Worm (Caenorhabditis elegans) whole organism, young adult: ENCODE results near the gene T25C12.3.
A peak's percentile ranks its signal among the peaks of the same experiment; 100 is the strongest.

ENCODE experiments used
- B0261.1 ChIP-seq: sonication (generic microtip); optimal IDR thresholded peaks from 2 replicates; lab custom pipeline; 2016; ENCODE audit warnings: mild to moderate bottlenecking, missing genetic modification characterization, moderate library complexity, missing compliant biosample characterization
- B0336.3 ChIP-seq: fragments of 200-800 bp; sonication (Bioruptor generic); IDR thresholded peaks from 2 replicates; pipeline ENCODE4 v1.3.6; 2022; ENCODE audit warnings: missing genetic modification characterization, missing compliant biosample characterization
- C06A6.2 ChIP-seq: fragments of 200-800 bp; sonication (Bioruptor generic); conservative IDR thresholded peaks from 2 replicates; pipeline ENCODE4 v1.3.6; 2022; ENCODE audit warnings: missing genetic modification characterization, missing compliant biosample characterization
- D2030.7 ChIP-seq: fragments of 200-800 bp; sonication (Bioruptor generic); IDR thresholded peaks from 2 replicates; pipeline ENCODE4 v1.3.6; 2022; ENCODE audit warnings: missing genetic modification reagents, missing genetic modification characterization, missing compliant biosample characterization
- F10E7.11 ChIP-seq: sonication (generic microtip); optimal IDR thresholded peaks from 2 replicates; lab custom pipeline; 2017; ENCODE audit warnings: mild to moderate bottlenecking, missing genetic modification characterization, moderate library complexity, missing compliant biosample characterization
- K12H6.12 ChIP-seq: fragments of 200-800 bp; sonication (Bioruptor generic); optimal IDR thresholded peaks from 2 replicates; lab custom pipeline; 2018; ENCODE audit warnings: mild to moderate bottlenecking, missing genetic modification characterization, missing compliant biosample characterization
- T07F8.4 ChIP-seq: sonication (generic microtip); optimal IDR thresholded peaks from 2 replicates; lab custom pipeline; 2016; ENCODE audit warnings: mild to moderate bottlenecking, missing genetic modification characterization, moderate library complexity, missing compliant biosample characterization
- Y53G8AR.9 ChIP-seq: fragments of 200-800 bp; sonication (Bioruptor generic); conservative IDR thresholded peaks from 2 replicates; pipeline ENCODE4 v1.3.6; 2022; ENCODE audit warnings: missing genetic modification reagents, missing genetic modification characterization, missing compliant biosample characterization
- Y56A3A.18 ChIP-seq: fragments of 200-800 bp; sonication (Bioruptor generic); IDR thresholded peaks from 2 replicates; pipeline ENCODE4 v1.3.6; 2022; ENCODE audit warnings: missing genetic modification reagents, missing genetic modification characterization, missing compliant biosample characterization
- ZK185.1 ChIP-seq: sonication (generic microtip); optimal IDR thresholded peaks from 2 replicates; lab custom pipeline; 2016; ENCODE audit warnings: mild to moderate bottlenecking, missing genetic modification characterization, missing compliant biosample characterization; ENCODE audit not compliant: poor library complexity, severe bottlenecking
- akir-1 ChIP-seq: fragments of 200-800 bp; sonication (Bioruptor generic); optimal IDR thresholded peaks from 2 replicates; lab custom pipeline; 2018; ENCODE audit warnings: mild to moderate bottlenecking, missing genetic modification characterization, moderate library complexity, missing compliant biosample characterization
- aptf-2 ChIP-seq: fragments of 200-800 bp; sonication (Bioruptor generic); conservative IDR thresholded peaks from 2 replicates; pipeline ENCODE4 v1.3.6; 2022; ENCODE audit warnings: missing genetic modification reagents, missing genetic modification characterization, missing compliant biosample characterization
- atf-7 ChIP-seq: sonication (generic microtip); optimal IDR thresholded peaks from 2 replicates; lab custom pipeline; 2017; ENCODE audit warnings: mild to moderate bottlenecking, missing genetic modification characterization, missing compliant biosample characterization
- cebp-1 ChIP-seq, 2 experiments: fragments of 200-800 bp in 1 of 2; sonication (Bioruptor generic) in 1 of 2; sonication (generic microtip) in 1 of 2; IDR thresholded peaks in 1 of 2; optimal IDR thresholded peaks in 1 of 2; 2 replicates each; pipeline versions ENCODE4 v1.3.6 to Lab custom; 2017 to 2022; ENCODE audit warnings: missing compliant biosample characterization in 2 of 2, missing genetic modification characterization in 2 of 2, mild to moderate bottlenecking in 1 of 2, missing genetic modification reagents in 1 of 2, moderate library complexity in 1 of 2
- ceh-27 ChIP-seq: fragments of 200-800 bp; sonication (Bioruptor generic); optimal IDR thresholded peaks from 2 replicates; lab custom pipeline; 2018; ENCODE audit warnings: mild to moderate bottlenecking, missing genetic modification characterization, moderate library complexity, missing compliant biosample characterization
- ceh-40 ChIP-seq: fragments of 200-800 bp; sonication (Bioruptor generic); IDR thresholded peaks from 2 replicates; pipeline ENCODE4 v1.3.6; 2022; ENCODE audit warnings: missing genetic modification characterization, missing compliant biosample characterization
- ceh-91 ChIP-seq: fragments of 200-800 bp; sonication (Bioruptor generic); IDR thresholded peaks from 2 replicates; pipeline ENCODE4 v1.3.6; 2022; ENCODE audit warnings: missing genetic modification reagents, missing genetic modification characterization, missing compliant biosample characterization
- chd-7 ChIP-seq: sonication (generic microtip); optimal IDR thresholded peaks from 2 replicates; lab custom pipeline; 2016; ENCODE audit warnings: mild to moderate bottlenecking, missing genetic modification characterization, moderate library complexity, missing compliant biosample characterization
- dox-1 ChIP-seq: fragments of 200-800 bp; sonication (Bioruptor generic); IDR thresholded peaks from 2 replicates; pipeline ENCODE4 v1.3.6; 2022; ENCODE audit warnings: missing genetic modification reagents, missing genetic modification characterization, missing compliant biosample characterization
- dpl-1 ChIP-seq: fragments of 150-350 bp; optimal IDR thresholded peaks from 2 replicates; lab custom pipeline; 2014; ENCODE audit warnings: missing biosample characterization, missing genetic modification reagents, missing genetic modification characterization
- egrh-3 ChIP-seq: fragments of 200-800 bp; sonication (Bioruptor generic); IDR thresholded peaks from 2 replicates; pipeline ENCODE4 v1.3.6; 2022; ENCODE audit warnings: missing genetic modification reagents, missing genetic modification characterization, missing compliant biosample characterization
- hlh-12 ChIP-seq: sonication (generic microtip); optimal IDR thresholded peaks from 2 replicates; lab custom pipeline; 2016; ENCODE audit warnings: missing genetic modification characterization, missing compliant biosample characterization
- hmg-1.2 ChIP-seq: fragments of 200-800 bp; sonication (Bioruptor generic); IDR thresholded peaks from 2 replicates; pipeline ENCODE4 v1.3.6; 2022; ENCODE audit warnings: missing genetic modification reagents, missing genetic modification characterization, missing compliant biosample characterization
- hmg-20 ChIP-seq: fragments of 200-800 bp; sonication (Bioruptor generic); IDR thresholded peaks from 2 replicates; pipeline ENCODE4 v1.3.6; 2022; ENCODE audit warnings: missing genetic modification reagents, missing genetic modification characterization, missing compliant biosample characterization
- hsf-1 ChIP-seq: fragments of 200-800 bp; sonication (Bioruptor generic); IDR thresholded peaks from 2 replicates; pipeline ENCODE4 v1.3.6; 2022; ENCODE audit warnings: missing genetic modification reagents, missing genetic modification characterization, missing compliant biosample characterization
- lag-1 ChIP-seq: fragments of 200-800 bp; sonication (Bioruptor generic); IDR thresholded peaks from 2 replicates; pipeline ENCODE4 v1.3.6; 2022; ENCODE audit warnings: missing genetic modification reagents, missing genetic modification characterization, missing compliant biosample characterization
- let-526 ChIP-seq: fragments of 200-800 bp; sonication (Bioruptor generic); IDR thresholded peaks from 2 replicates; pipeline ENCODE4 v1.3.6; 2022; ENCODE audit warnings: missing genetic modification reagents, missing genetic modification characterization, missing compliant biosample characterization
- let-607 ChIP-seq, 2 experiments: fragments of 200-800 bp in 1 of 2; sonication (Bioruptor generic) in 1 of 2; sonication (generic microtip) in 1 of 2; optimal IDR thresholded peaks; 2 replicates each; lab custom pipeline; 2016 to 2018; ENCODE audit warnings: mild to moderate bottlenecking in 2 of 2, missing compliant biosample characterization in 2 of 2, missing genetic modification characterization in 2 of 2, moderate library complexity in 2 of 2, missing genotype in 1 of 2
- lin-26 ChIP-seq: fragments of 200-800 bp; sonication (Bioruptor generic); IDR thresholded peaks from 2 replicates; pipeline ENCODE4 v1.3.6; 2022; ENCODE audit warnings: missing genetic modification reagents, missing genetic modification characterization, missing compliant biosample characterization
- lin-35 ChIP-seq, 3 experiments: fragments of 150-350 bp in 2 of 3; sonication (generic microtip) in 1 of 3; optimal IDR thresholded peaks; 2 replicates each; lab custom pipeline; 2014 to 2018; ENCODE audit warnings: missing biosample characterization in 3 of 3, missing genetic modification characterization in 3 of 3, missing genetic modification reagents in 3 of 3
- lin-40 ChIP-seq: sonication (generic microtip); optimal IDR thresholded peaks from 2 replicates; lab custom pipeline; 2016; ENCODE audit warnings: missing genetic modification characterization, mild to moderate bottlenecking, missing compliant biosample characterization, missing genotype, missing genetic modification reagents
- madf-10 ChIP-seq: sonication (generic microtip); optimal IDR thresholded peaks from 2 replicates; lab custom pipeline; 2016; ENCODE audit warnings: mild to moderate bottlenecking, missing genetic modification characterization, missing compliant biosample characterization
- mcd-1 ChIP-seq: fragments of 200-800 bp; sonication (Bioruptor generic); IDR thresholded peaks from 2 replicates; pipeline ENCODE4 v1.3.6; 2022; ENCODE audit warnings: missing genetic modification reagents, missing genetic modification characterization, missing compliant biosample characterization
- mxl-1 ChIP-seq: sonication (generic microtip); optimal IDR thresholded peaks from 2 replicates; lab custom pipeline; 2016; ENCODE audit warnings: missing genetic modification characterization, missing compliant biosample characterization
- nfyb-1 ChIP-seq: fragments of 200-800 bp; sonication (Bioruptor generic); IDR thresholded peaks from 2 replicates; pipeline ENCODE4 v1.3.6; 2022; ENCODE audit warnings: missing genetic modification reagents, missing genetic modification characterization, missing compliant biosample characterization
- nhr-120 ChIP-seq: fragments of 200-800 bp; sonication (Bioruptor generic); IDR thresholded peaks from 2 replicates; pipeline ENCODE4 v1.3.6; 2022; ENCODE audit warnings: missing genetic modification characterization, missing compliant biosample characterization
- nhr-80 ChIP-seq: sonication (generic microtip); optimal IDR thresholded peaks from 2 replicates; lab custom pipeline; 2016; ENCODE audit warnings: missing genetic modification characterization, missing compliant biosample characterization
- pbrm-1 ChIP-seq: fragments of 200-800 bp; sonication (Bioruptor generic); IDR thresholded peaks from 2 replicates; pipeline ENCODE4 v1.3.6; 2022; ENCODE audit warnings: missing genetic modification reagents, missing genetic modification characterization, missing compliant biosample characterization
- pha-4 ChIP-seq: fragments of 150-350 bp; sonication (generic microtip); optimal IDR thresholded peaks from 2 replicates; lab custom pipeline; 2014; ENCODE audit warnings: missing biosample characterization, missing genetic modification reagents, missing genetic modification characterization
- snpc-1.3 ChIP-seq: sonication (generic microtip); optimal IDR thresholded peaks from 2 replicates; lab custom pipeline; 2017; ENCODE audit warnings: missing genetic modification characterization, mild to moderate bottlenecking, missing compliant biosample characterization, antibody characterized with exemption, moderate library complexity, missing genotype, missing genetic modification reagents; ENCODE audit not compliant: insufficient read depth
- zfh-2 ChIP-seq: fragments of 200-800 bp; sonication (Bioruptor generic); conservative IDR thresholded peaks from 2 replicates; pipeline ENCODE4 v1.3.6; 2022; ENCODE audit warnings: missing genetic modification reagents, missing genetic modification characterization, missing compliant biosample characterization
- ztf-26 ChIP-seq: sonication (generic microtip); optimal IDR thresholded peaks from 2 replicates; lab custom pipeline; 2017; ENCODE audit warnings: missing genetic modification characterization, missing compliant biosample characterization

T25C12.3 gene

DNA sequence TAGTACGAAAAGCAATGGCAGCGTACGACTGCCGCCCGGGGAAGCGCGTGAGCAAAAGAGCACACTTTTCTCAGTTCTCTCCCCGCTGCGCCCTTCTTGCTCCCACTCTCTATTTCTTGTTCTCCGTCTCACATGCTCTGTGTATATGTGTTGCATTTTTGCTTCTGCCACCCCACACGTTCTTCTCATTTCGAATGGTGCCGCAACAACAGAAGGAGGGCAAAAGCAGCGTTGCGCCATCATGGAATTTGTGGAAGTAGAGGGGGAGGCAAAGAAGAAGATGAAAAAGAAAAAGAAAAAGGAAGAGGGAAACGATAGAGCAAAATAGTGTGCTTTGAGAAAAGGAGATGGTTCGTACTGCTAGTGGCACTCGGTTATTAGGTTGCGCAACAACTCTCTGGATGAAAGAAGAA lies 32.5 kb downstream of the T25C12.3 start (continued):
- TF ChIP-seq dox-1 (GFP tag; lab: Robert Waterston, UW) (peak; percentile 44; the same call in 1 of the 2 replicates), lin-35 (GFP tag; optimal IDR thresholded peaks at IDR 0.05; lab: Kevin White, UChicago) (peak in 1 of 3 experiments; percentile 50), hmg-1.2 (GFP tag; lab: Robert Waterston, UW) (peak; percentile 22; the same call in 1 of the 2 replicates), akir-1 (no peak), aptf-2 (GFP tag; lab: Robert Waterston, UW) (no peak), B0336.3 (GFP tag; lab: Robert Waterston, UW) (peak; percentile 55; the same call in 1 of the 2 replicates), C06A6.2 (GFP tag; lab: Robert Waterston, UW) (no peak), hsf-1 (GFP tag; lab: Robert Waterston, UW) (no peak), mcd-1 (GFP tag; lab: Robert Waterston, UW) (peak; percentile 12; the same call in 1 of the 2 replicates), snpc-1.3 (tag; lab: Kevin White, UChicago) (no peak), zfh-2 (peak; percentile 96), F10E7.11 (no peak), ceh-27 (GFP tag; lab: Kevin White, UChicago) (no peak), cebp-1 (GFP tag; IDR thresholded peaks at IDR 0.05; lab: Robert Waterston, UW) (no peak), cebp-1 (tag; optimal IDR thresholded peaks at IDR 0.05; lab: Kevin White, UChicago) (peak; percentile 75), ceh-91 (no peak)

DNA sequence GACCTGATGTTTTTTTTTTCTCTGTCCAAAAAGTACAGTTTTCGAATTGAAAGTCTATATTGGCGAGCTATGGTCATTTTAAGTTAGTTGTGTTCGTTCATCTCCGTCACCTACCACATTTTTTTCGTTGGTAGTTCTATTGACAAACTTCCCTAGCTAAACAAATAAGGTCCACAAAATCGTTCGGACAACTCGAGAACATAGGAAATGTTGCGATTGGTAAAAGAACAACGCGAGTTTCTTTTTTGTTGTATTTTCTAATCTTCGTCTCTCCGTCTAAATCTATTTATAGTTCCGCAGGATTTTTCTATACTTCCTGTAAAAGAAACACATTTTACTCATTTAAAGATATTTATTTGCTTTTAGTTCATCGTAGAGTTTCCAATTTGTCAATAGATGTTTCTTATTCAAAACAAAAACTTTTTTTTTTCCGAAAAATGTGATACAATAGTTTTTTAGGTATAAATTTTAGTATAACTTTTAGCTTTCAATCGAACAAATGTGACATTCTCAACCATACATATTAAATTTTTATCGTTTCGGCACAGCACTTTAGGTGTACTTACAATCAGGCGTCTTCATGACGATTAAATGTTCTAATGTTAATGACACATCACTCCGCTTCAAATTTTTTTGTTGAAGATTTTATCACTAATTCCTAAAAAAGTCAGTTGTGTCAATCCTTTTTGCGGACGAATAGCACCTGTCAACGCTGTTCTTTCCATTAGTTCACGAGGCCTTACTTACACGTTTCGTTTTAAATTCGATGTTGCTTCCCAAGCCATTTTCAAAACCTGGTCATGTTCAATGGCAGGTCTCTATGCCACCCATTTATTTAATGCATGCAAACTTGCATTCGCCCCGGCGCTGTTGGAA lies 33.1 kb downstream of the T25C12.3 start:
- TF ChIP-seq nfyb-1 (GFP tag; lab: Robert Waterston, UW) (0 out of 2 replicates have a peak, but pooled peaks have one; percentile 28), atf-7 (tag; lab: Kevin White, UChicago) (peak; percentile 5), ceh-27 (GFP tag; lab: Kevin White, UChicago) (no peak), nhr-80 (tag; lab: Kevin White, UChicago) (peak; percentile 91), let-607 (tag; optimal IDR thresholded peaks at IDR 0.05; lab: Kevin White, UChicago) (peak in 1 of 2 experiments; percentile 46)
- TF ChIP-seq, all 124 proteins: peak for 4

DNA sequence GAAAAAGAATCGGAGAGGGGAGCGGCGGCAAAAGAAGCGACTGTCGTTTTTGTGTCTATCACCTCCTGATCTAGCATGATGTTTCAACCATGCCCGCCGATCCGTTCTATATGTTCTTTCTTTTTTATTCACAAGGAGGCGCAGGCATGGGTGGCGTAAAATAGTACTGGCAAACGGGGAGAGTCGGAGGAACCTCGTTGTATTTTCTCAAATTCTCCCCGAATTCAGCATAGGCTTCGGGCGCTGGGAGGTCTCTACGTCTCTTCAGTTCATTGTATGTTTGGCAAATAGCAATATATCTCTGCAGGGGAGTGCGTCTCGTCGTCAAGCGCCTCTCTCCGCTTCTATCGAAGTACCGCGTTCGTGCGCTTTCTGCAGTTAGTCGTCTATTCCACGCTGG lies 34.6 kb downstream of the T25C12.3 start, which contains the start of gene lin-14:
Gene lin-14, plus strand, starts transcription at position 346 of the 400 bp plus-strand sequence.
- TF ChIP-seq hmg-20 (GFP tag; lab: Robert Waterston, UW), result no peak
- no peak for TF ChIP-seq hlh-12
- peak; percentile 76 for TF ChIP-seq lin-40 (tag; lab: Kevin White, UChicago)
- no peak for TF ChIP-seq pbrm-1 (GFP tag; lab: Robert Waterston, UW)
- TF ChIP-seq Y53G8AR.9 (GFP tag; lab: Robert Waterston, UW), result no peak
- TF ChIP-seq let-607 (tag; optimal IDR thresholded peaks at IDR 0.05; lab: Kevin White, UChicago), result no peak
- TF ChIP-seq D2030.7 (GFP tag; lab: Robert Waterston, UW), result no peak
- no peak for TF ChIP-seq mxl-1 (tag; lab: Kevin White, UChicago)
- TF ChIP-seq T07F8.4, result no peak
- no peak for TF ChIP-seq lin-26 (GFP tag; lab: Robert Waterston, UW)
- TF ChIP-seq pha-4, result no peak
- TF ChIP-seq let-526 (GFP tag; lab: Robert Waterston, UW), result no peak
- no peak for TF ChIP-seq lag-1 (GFP tag; lab: Robert Waterston, UW)
- TF ChIP-seq Y56A3A.18 (GFP tag; lab: Robert Waterston, UW), result no peak
- TF ChIP-seq egrh-3 (GFP tag; lab: Robert Waterston, UW), result no peak
- TF ChIP-seq ZK185.1 (tag; lab: Kevin White, UChicago), result peak; percentile 52
- TF ChIP-seq chd-7, result peak; percentile 2
- TF ChIP-seq ztf-26 (tag; lab: Kevin White, UChicago), result no peak
- peak; percentile 73; the same call in 1 of the 2 replicates for TF ChIP-seq hmg-1.2 (GFP tag; lab: Robert Waterston, UW)
- TF ChIP-seq nhr-80 (tag; lab: Kevin White, UChicago), result peak; percentile 59
- TF ChIP-seq ceh-40 (GFP tag; lab: Robert Waterston, UW), result no peak
- no peak for TF ChIP-seq dpl-1
- TF ChIP-seq K12H6.12 (tag; lab: Kevin White, UChicago), result peak; percentile 44
- TF ChIP-seq madf-10 (tag; lab: Kevin White, UChicago), result no peak
- TF ChIP-seq B0261.1, result no peak
- TF ChIP-seq snpc-1.3 (tag; lab: Kevin White, UChicago), result no peak
- no peak for TF ChIP-seq nhr-120 (GFP tag; lab: Robert Waterston, UW)
